Fruit fly (Drosophila melanogaster): ENCODE data around the gene CG2983.

Gene CG2983

DNA sequence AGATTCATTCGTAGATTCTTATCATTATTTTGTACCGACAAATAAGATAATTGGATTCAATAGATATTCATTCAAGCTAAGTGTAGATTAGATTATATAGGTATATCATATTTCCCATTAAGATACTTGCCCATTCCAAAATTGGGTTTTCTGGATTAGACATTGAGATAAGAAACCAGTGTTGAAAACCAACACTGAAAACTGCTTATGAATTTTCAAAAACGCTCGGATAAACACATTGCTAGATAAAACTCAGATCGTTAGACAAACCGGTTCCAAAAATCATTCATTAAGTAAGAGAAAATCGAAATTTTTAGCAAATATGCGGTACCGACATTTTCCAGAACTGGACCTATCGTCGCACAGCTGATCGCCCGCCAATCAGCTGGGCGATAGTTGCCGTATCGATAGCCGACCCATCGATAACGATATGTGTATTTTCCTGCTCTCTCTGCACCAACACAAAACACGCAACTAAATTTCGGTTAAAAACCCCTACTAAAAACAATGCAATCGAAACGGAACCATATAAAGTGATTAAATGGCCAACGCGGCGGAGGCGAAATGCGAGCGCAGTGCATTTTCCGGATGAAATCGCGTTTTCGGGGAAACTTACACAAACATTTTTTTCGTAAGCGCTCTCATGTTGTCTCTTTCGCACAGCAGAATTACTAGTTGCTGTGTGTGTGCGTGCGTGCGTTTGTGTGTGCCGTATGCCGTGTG is 38.2 kb downstream of the CG2983 start, which contains the start of the genes NTPase and lilli:
Gene NTPase, minus strand, starts transcription at position 348 of the 723 bp plus-strand sequence.
Gene lilli, plus strand, starts transcription at position 427 of the 723 bp plus-strand sequence.
- TF ChIP-seq noc (tag; optimal IDR thresholded peaks at IDR 0.05), result no peak

DNA sequence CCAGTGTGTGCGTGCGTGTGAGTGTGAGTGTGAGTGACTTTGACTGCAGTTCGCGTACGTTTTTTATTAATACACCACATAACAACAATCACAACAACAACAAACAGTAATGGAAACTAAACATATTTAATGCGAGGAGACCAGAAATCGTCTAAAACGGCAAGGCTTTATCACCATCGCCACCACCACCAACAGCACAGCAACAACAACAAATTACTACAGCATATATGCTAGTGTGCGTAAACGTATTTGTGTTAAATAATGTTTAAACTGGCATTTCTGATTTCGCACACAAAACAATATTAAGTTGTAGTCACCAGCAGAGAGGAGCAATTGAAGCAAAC is 38.8 kb downstream of the CG2983 start:
- no peak for TF ChIP-seq noc (tag; optimal IDR thresholded peaks at IDR 0.05)

DNA sequence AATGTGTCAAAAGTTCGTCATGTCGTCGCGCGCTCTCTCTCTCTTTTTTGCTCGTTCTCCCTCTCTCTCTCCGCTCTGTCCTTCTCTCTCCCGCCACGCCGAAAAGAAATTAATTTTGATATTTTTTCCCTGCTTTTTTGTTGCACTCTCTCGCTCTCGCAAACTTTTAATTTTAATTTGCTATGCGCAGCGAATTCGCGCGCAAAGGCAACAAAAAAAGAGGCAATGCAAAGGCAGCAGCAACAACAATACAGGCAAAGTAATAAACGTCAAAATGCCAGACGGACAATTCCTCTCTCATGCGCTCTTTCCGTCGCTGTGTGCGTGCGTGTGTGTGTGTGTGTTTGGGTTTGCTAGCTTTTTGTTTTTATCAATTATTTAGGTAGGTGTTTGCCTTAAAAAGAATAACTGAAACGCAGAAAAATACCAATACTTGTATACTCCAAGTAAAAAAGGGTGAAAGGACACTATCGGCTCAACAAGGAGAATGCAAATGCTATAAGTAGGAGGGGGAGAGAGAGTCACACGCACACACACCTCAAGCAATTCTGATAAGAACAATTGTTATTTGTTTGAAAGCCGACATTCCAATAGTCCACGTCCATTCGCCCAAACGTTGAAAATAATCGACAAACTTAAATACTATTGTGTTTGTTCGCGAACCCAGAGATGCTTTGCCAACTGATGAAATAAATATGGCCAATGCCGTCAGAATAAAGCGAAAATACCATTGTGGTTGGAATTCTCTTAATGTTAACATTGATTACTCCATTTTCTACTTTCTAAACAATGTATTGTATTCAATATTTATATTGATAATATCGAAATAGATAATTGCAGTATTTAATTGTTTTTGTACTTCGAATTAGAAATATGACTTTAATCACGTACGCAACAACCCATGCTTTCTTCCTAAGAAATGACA is 39.4 kb downstream of the CG2983 start:
- no peak for TF ChIP-seq noc (tag; optimal IDR thresholded peaks at IDR 0.05)

DNA sequence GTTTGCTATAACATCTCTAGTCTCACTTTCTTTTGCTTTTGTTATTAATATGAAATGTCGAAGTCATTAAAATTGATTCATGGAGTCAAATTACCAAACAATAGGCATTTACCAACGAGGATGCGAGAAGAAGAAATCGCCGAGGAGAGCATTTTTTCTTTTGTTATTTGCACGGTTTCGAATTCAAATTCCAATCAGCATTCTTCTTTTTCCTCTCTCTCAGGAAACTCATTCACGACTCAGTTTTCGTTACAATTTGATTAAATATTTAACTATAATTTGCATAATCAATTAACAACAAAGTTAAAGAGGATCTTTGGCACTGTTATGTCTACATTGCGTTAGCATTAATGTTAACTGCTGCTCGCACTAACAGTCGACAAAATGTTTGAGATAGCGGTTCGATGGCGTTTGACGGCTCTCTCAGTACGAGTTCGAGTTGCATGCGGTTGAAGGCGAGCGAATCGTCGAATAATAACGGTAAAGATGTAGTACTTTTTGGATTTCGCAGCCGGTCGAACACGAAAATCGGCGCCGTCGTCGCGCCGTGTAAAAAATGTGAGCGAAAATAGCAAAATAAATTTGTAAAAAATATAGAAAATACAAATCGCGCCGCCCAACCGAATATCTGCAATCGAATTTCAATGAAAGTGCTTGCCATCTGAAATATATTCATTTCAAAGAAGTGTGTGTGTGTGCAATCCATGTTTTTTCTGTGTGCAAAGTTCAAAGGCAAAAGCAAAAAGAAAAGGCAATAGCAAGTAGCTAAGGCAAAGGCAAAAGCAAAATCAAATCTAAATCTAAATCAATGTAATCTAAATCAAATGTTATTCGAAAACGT is 40.5 kb downstream of the CG2983 start:
- TF ChIP-seq noc (tag; optimal IDR thresholded peaks at IDR 0.05), result no peak

DNA sequence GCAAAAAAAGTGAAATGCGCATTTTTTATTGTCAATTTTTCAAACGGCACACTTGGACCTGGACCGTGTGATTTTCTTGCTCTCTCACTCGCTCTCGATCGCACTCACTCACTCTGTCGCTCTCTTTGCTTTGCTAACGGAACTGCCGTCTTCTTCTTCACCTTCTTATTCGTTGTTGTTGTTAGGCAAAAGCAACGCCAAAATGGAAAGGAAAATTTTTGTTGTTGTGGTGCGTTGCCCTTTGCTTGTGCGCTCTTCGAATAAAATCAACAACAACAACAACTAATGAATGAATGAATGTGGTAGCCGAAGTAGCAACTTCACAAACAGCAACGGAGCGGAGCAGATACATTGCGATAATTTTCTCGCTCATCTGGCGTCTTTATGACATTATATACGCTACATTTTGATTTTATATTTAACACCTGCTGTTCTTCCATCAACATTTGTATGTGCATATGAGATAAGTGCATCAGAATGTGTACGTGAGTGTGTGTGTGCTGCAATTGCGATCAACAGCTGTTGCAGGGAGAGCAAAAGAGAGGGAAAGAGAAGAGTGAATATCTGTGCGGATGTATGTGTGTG is 41.5 kb downstream of the CG2983 start:
- TF ChIP-seq noc (tag; optimal IDR thresholded peaks at IDR 0.05), result peak; percentile 10

DNA sequence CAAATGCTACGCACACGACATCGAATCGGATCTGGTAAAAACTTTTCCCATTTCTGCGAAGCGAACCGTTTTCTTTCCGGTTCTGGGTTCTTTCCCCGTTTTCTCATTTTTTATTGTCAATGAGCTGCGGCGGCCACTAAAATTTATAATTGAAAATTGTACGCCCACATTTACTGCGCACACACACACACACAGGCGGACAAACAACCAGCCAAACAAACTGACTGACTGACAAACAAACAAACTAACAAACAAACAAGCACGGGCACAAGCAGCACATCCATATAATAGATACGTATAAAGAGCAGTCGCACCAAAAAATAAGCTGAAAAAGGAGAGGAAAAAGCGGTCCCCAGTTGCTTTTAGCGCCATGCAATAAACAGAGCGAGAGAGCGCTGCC is 43.8 kb downstream of the CG2983 start:
- no peak for TF ChIP-seq noc (tag; optimal IDR thresholded peaks at IDR 0.05)

DNA sequence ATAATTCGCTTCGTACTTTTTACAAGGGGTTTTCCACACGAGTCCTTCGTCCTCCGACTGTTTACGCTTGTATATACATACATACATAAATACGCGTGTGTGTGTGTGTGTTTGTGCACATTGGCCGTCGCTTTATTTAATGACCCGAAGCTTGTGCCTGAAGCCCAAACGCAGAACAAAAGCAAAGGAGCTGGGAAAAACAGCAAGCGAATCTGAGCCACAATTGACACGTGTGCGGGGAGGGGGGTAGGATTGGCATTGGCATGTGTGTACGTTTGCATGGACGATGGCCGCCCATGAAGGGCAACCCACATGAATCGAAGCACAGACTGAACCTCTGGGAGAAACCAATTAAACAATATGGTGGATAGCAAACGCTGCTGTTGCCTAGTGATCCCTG is 46.9 kb downstream of the CG2983 start:
- TF ChIP-seq noc (tag; optimal IDR thresholded peaks at IDR 0.05), result no peak

DNA sequence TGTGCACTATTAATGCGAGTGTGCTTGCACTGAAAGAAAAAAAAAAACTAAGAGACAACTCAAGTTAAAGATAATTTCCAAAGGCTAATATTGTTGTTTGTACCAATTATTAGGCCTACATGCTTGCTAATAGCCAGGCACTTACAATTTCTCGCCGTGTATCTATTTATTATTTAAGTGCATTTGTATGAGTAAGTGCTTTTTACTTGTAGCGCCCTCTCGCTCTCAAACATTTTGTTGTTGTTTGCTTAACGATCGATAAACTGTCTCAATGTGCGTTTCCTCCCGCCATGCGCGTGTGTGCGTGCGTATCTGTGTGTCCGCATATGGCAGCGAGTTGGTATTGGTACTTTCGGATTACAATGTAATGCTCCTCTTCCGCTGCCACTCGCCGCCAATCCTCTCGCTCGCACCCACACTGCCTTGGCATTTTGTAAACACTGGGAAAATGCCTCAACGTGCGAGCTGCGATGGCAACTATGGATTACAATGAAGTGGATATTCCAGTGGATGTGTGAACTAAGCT is 49.7 kb downstream of the CG2983 start:
- no peak for TF ChIP-seq noc (tag; optimal IDR thresholded peaks at IDR 0.05)

DNA sequence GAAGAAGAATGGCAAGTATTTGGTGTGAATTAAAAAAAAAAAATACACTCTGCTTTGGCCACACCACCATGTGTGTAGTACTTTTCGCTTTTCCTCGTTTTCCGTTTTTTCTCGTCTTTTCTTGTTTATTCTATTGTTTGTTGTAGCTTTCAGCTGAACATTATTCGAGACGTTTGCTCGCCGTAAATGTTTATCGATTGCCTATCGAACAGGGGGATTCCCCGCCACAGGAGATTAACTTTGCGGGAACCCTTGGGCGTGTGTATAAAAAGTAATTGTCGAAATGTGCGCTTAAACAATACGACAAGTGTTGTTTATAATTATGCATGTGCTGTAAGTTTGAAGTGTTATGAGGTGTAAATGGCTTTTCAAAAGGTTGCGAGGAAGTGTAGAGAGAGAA is 50.3 kb downstream of the CG2983 start:
- no peak for TF ChIP-seq noc (tag; optimal IDR thresholded peaks at IDR 0.05)

DNA sequence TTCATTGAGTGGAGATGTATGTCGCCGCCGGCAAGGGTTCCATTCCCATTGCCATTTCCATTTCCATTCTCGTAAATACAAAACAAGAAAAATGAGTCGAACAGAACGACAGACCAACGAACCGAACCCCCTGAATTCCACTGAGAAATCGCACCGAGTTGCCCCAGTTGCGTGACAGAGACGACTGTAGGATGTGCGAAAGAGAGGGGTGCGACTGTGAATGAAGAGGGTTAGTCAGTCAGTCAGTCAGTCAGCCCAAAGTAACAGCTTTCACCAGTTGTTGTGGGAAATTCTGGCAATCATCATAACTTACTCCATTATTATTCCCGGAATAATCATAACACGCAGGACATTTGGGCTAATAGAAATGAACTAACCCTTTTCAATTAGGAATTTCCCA is 50.8 kb downstream of the CG2983 start:
- no peak for TF ChIP-seq noc (tag; optimal IDR thresholded peaks at IDR 0.05)

Data from whole organism, larva.